Fruit fly (Drosophila melanogaster) whole organism, embryonic: ENCODE measurements around the gene CG10226.

Source experiments
- B-H2 ChIP-seq: fragments of 200-800 bp; sonication (Bioruptor generic); optimal IDR thresholded peaks from 2 replicates; lab custom pipeline; 2018; ENCODE audit warnings: missing biosample characterization, mild to moderate bottlenecking, missing genetic modification characterization
- CG10267 ChIP-seq: fragments of 200-800 bp; sonication (Bioruptor generic); optimal IDR thresholded peaks from 2 replicates; lab custom pipeline; 2018; ENCODE audit warnings: missing biosample characterization, mild to moderate bottlenecking, missing genetic modification characterization, moderate library complexity
- CG10274 ChIP-seq: fragments of 200-800 bp; sonication (Bioruptor generic); optimal IDR thresholded peaks from 3 replicates; lab custom pipeline; 2017; ENCODE audit warnings: missing biosample characterization, mild to moderate bottlenecking, missing genetic modification characterization
- CG12071 ChIP-seq: fragments of 200-800 bp; sonication (Bioruptor generic); optimal IDR thresholded peaks from 3 replicates; lab custom pipeline; 2018; ENCODE audit warnings: missing biosample characterization, mild to moderate bottlenecking, missing genetic modification characterization
- CG12236 ChIP-seq: fragments of 200-800 bp; sonication (Bioruptor generic); optimal IDR thresholded peaks from 2 replicates; lab custom pipeline; 2016; ENCODE audit warnings: missing biosample characterization, missing genetic modification characterization
- CG12942 ChIP-seq: fragments of 200-800 bp; sonication (Bioruptor generic); optimal IDR thresholded peaks from 3 replicates; lab custom pipeline; 2016; ENCODE audit warnings: missing biosample characterization, missing genetic modification characterization
- CG13287 ChIP-seq: fragments of 200-800 bp; sonication (Bioruptor generic); IDR thresholded peaks from 2 replicates; pipeline ENCODE4 v1.3.6; 2022; ENCODE audit warnings: missing biosample characterization, missing genetic modification characterization; ENCODE audit not compliant: partially characterized antibody
- CG14965 ChIP-seq: fragments of 200-800 bp; sonication (Bioruptor generic); optimal IDR thresholded peaks from 2 replicates; lab custom pipeline; 2016; ENCODE audit warnings: missing biosample characterization, missing genetic modification characterization, borderline replicate concordance
- CG15073 ChIP-seq: fragments of 200-800 bp; sonication (Bioruptor generic); optimal IDR thresholded peaks from 2 replicates; lab custom pipeline; 2016; ENCODE audit warnings: missing biosample characterization, missing genetic modification characterization
- CG1603 ChIP-seq: fragments of 200-800 bp; sonication (Bioruptor generic); optimal IDR thresholded peaks from 2 replicates; lab custom pipeline; 2019; ENCODE audit warnings: missing biosample characterization, mild to moderate bottlenecking, missing genetic modification characterization, moderate library complexity
- CG18011 ChIP-seq: fragments of 200-800 bp; sonication (Bioruptor generic); optimal IDR thresholded peaks from 2 replicates; lab custom pipeline; 2017; ENCODE audit warnings: missing biosample characterization, missing genetic modification characterization, mild to moderate bottlenecking, moderate library complexity, missing genotype
- CG4282 ChIP-seq: fragments of 200-800 bp; sonication (Bioruptor generic); optimal IDR thresholded peaks from 2 replicates; lab custom pipeline; 2016; ENCODE audit warnings: missing biosample characterization, missing genetic modification characterization
- CG6689 ChIP-seq: fragments of 200-800 bp; sonication (Bioruptor generic); IDR thresholded peaks from 2 replicates; pipeline ENCODE4 v1.3.6; 2022; ENCODE audit warnings: missing biosample characterization, missing genetic modification characterization
- CG6765 ChIP-seq: fragments of 200-800 bp; sonication (Bioruptor generic); optimal IDR thresholded peaks from 3 replicates; lab custom pipeline; 2017; ENCODE audit warnings: missing biosample characterization, mild to moderate bottlenecking, missing genetic modification characterization
- D ChIP-seq, 2 experiments: fragments of 200-800 bp in 1 of 2; fragments of >200 bp in 1 of 2; sonication (Bioruptor generic) in 1 of 2; optimal IDR thresholded peaks; 2 replicates in 1 of 2; 3 replicates in 1 of 2; lab custom pipeline; 2017; ENCODE audit warnings: mild to moderate bottlenecking in 1 of 2, missing biosample characterization in 1 of 2, missing genetic modification characterization in 1 of 2, missing genetic modification reagents in 1 of 2
- Dbx ChIP-seq: fragments of 200-800 bp; sonication (Bioruptor generic); IDR thresholded peaks from 3 replicates; pipeline ENCODE4 v1.3.6; 2022; ENCODE audit warnings: missing biosample characterization, missing genetic modification characterization
- Deaf1 ChIP-seq: fragments of 200-800 bp; optimal IDR thresholded peaks from 3 replicates; lab custom pipeline; 2019; ENCODE audit warnings: missing biosample characterization, mild to moderate bottlenecking, missing genetic modification characterization, moderate library complexity
- ERR ChIP-seq: fragments of 200-800 bp; sonication (Bioruptor generic); optimal IDR thresholded peaks from 2 replicates; lab custom pipeline; 2016; ENCODE audit warnings: missing biosample characterization, missing genetic modification characterization
- Fer2 ChIP-seq: fragments of 200-800 bp; sonication (Bioruptor generic); optimal IDR thresholded peaks from 2 replicates; lab custom pipeline; 2018; ENCODE audit warnings: missing biosample characterization, mild to moderate bottlenecking, missing genetic modification characterization, moderate library complexity
- Hand ChIP-seq: fragments of 200-800 bp; sonication (Bioruptor generic); optimal IDR thresholded peaks from 2 replicates; lab custom pipeline; 2017; ENCODE audit warnings: mild to moderate bottlenecking, missing biosample characterization, missing genetic modification reagents, missing genetic modification characterization
- MTF-1 ChIP-seq: fragments of 200-800 bp; sonication (Bioruptor generic); optimal IDR thresholded peaks from 2 replicates; lab custom pipeline; 2018; ENCODE audit warnings: missing biosample characterization, mild to moderate bottlenecking, missing genetic modification characterization, borderline replicate concordance
- Med ChIP-seq: fragments of 200-800 bp; sonication (Bioruptor generic); peaks from one replicate; lab custom pipeline; 2016; ENCODE audit warnings: missing biosample characterization, missing genetic modification characterization, mild to moderate bottlenecking, inconsistent platforms, moderate library complexity
- NC2β ChIP-seq: fragments of 200-800 bp; sonication (Bioruptor generic); optimal IDR thresholded peaks from 2 replicates; lab custom pipeline; 2016; ENCODE audit warnings: missing biosample characterization, missing genetic modification characterization
- Nf-YC ChIP-seq: fragments of 200-800 bp; optimal IDR thresholded peaks from 3 replicates; lab custom pipeline; 2019; ENCODE audit warnings: missing biosample characterization, mild to moderate bottlenecking, missing genetic modification characterization, moderate library complexity
- Xbp1 ChIP-seq: fragments of 200-800 bp; sonication (Bioruptor generic); optimal IDR thresholded peaks from 3 replicates; lab custom pipeline; 2016; ENCODE audit warnings: missing biosample characterization, mild to moderate bottlenecking, missing genetic modification characterization
- ab ChIP-seq: fragments of 200-800 bp; sonication (Bioruptor generic); optimal IDR thresholded peaks from 2 replicates; lab custom pipeline; 2016; ENCODE audit warnings: missing biosample characterization, missing genetic modification characterization
- abd-A ChIP-seq: fragments of 200-800 bp; sonication (Bioruptor generic); optimal IDR thresholded peaks from 3 replicates; lab custom pipeline; 2019; ENCODE audit warnings: missing biosample characterization, mild to moderate bottlenecking, missing genetic modification characterization, moderate library complexity
- ac ChIP-seq: fragments of 200-800 bp; sonication (Bioruptor generic); optimal IDR thresholded peaks from 3 replicates; lab custom pipeline; 2017; ENCODE audit warnings: missing biosample characterization, mild to moderate bottlenecking, missing genetic modification characterization
- ato ChIP-seq: fragments of 200-800 bp; sonication (Bioruptor generic); IDR thresholded peaks from 2 replicates; pipeline ENCODE4 v1.3.6; 2022; ENCODE audit warnings: missing biosample characterization, missing genetic modification characterization; ENCODE audit not compliant: partially characterized antibody
- bcd ChIP-seq: fragments of 200-800 bp; sonication (Bioruptor generic); optimal IDR thresholded peaks from 2 replicates; lab custom pipeline; 2017; ENCODE audit warnings: missing biosample characterization, mild to moderate bottlenecking, missing genetic modification characterization
- chn ChIP-seq: fragments of 200-800 bp; sonication (Bioruptor generic); optimal IDR thresholded peaks from 2 replicates; lab custom pipeline; 2016; ENCODE audit warnings: missing biosample characterization, missing genetic modification characterization
- croc ChIP-seq: fragments of 200-800 bp; sonication (Bioruptor generic); conservative IDR thresholded peaks from 3 replicates; pipeline ENCODE4 v1.3.6; 2022; ENCODE audit warnings: missing biosample characterization, missing genetic modification characterization
- grau ChIP-seq: fragments of 200-800 bp; optimal IDR thresholded peaks from 3 replicates; lab custom pipeline; 2019; ENCODE audit warnings: missing biosample characterization, mild to moderate bottlenecking, missing genetic modification characterization, moderate library complexity
- gsb-n ChIP-seq: fragments of 200-800 bp; sonication (Bioruptor generic); optimal IDR thresholded peaks from 3 replicates; lab custom pipeline; 2018; ENCODE audit warnings: missing biosample characterization, mild to moderate bottlenecking, missing genetic modification characterization
- hkb ChIP-seq, 2 experiments: fragments of 200-800 bp in 1 of 2; fragments of >200 bp in 1 of 2; sonication (Bioruptor generic) in 1 of 2; IDR thresholded peaks in 1 of 2; optimal IDR thresholded peaks in 1 of 2; 2 replicates each; pipeline versions ENCODE4 v1.3.6 to Lab custom; 2017 to 2022; ENCODE audit warnings: missing biosample characterization in 1 of 2, missing genetic modification characterization in 1 of 2
- kah ChIP-seq: fragments of 200-800 bp; sonication (Bioruptor generic); optimal IDR thresholded peaks from 2 replicates; lab custom pipeline; 2018; ENCODE audit warnings: missing biosample characterization, mild to moderate bottlenecking, missing genetic modification characterization
- kay ChIP-seq: fragments of 200-800 bp; sonication (Bioruptor generic); optimal IDR thresholded peaks from 2 replicates; lab custom pipeline; 2016; ENCODE audit warnings: missing biosample characterization, missing genetic modification characterization
- lola ChIP-seq, 3 experiments: fragments of >200 bp in 2 of 3; fragments of 200-800 bp in 1 of 3; sonication (Bioruptor generic) in 1 of 3; optimal IDR thresholded peaks; 2 replicates each; lab custom pipeline; 2017 to 2019; ENCODE audit warnings: missing biosample characterization in 3 of 3, missing genetic modification characterization in 3 of 3, mild to moderate bottlenecking in 1 of 3, moderate library complexity in 1 of 3
- mam ChIP-seq: fragments of 200-800 bp; sonication (Bioruptor generic); optimal IDR thresholded peaks from 3 replicates; lab custom pipeline; 2016; ENCODE audit warnings: missing biosample characterization, missing genetic modification characterization
- nmo ChIP-seq: fragments of 200-800 bp; sonication (Bioruptor generic); optimal IDR thresholded peaks from 2 replicates; lab custom pipeline; 2018; ENCODE audit warnings: missing biosample characterization, mild to moderate bottlenecking, missing genetic modification characterization, moderate library complexity
- pho ChIP-seq: fragments of 200-800 bp; sonication (Bioruptor generic); optimal IDR thresholded peaks from 2 replicates; lab custom pipeline; 2016; ENCODE audit warnings: missing biosample characterization, missing genetic modification characterization
- pros ChIP-seq: fragments of 200-800 bp; sonication (Bioruptor generic); optimal IDR thresholded peaks from 3 replicates; lab custom pipeline; 2019; ENCODE audit warnings: missing biosample characterization, mild to moderate bottlenecking, missing genetic modification characterization, moderate library complexity
- trh ChIP-seq: fragments of 200-800 bp; sonication (Bioruptor generic); optimal IDR thresholded peaks from 2 replicates; lab custom pipeline; 2016; ENCODE audit warnings: missing biosample characterization, missing genetic modification characterization

CG10226 gene

dm6 chr3L:6217212-6217611 is 22.7 kb downstream of the CG10226 start (continued):
- TF ChIP-seq CG12071 (GFP tag; lab: Kevin White, UChicago) = peak; percentile 5
- peak; percentile 75 for TF ChIP-seq CG6689
- peak; percentile 77 for TF ChIP-seq grau (tag; lab: Kevin White, UChicago)
- TF ChIP-seq trh (GFP tag; lab: Kevin White, UChicago) = peak; percentile 19
- TF ChIP-seq CG10267 = peak; percentile 80
- TF ChIP-seq CG10274 (GFP tag; lab: Kevin White, UChicago) = no peak
- peak; percentile 87 for TF ChIP-seq nmo (GFP tag; lab: Kevin White, UChicago)
- TF ChIP-seq CG1603 (tag; lab: Kevin White, UChicago) = no peak
- TF ChIP-seq kah = peak; percentile 16
- no peak for TF ChIP-seq pho
- TF ChIP-seq Fer2 (tag; lab: Kevin White, UChicago) = no peak
- peak; percentile 69 for TF ChIP-seq Med (GFP tag; lab: Kevin White, UChicago)
- TF ChIP-seq MTF-1 (GFP tag; lab: Kevin White, UChicago) = peak; percentile 9
- no peak for TF ChIP-seq CG13287 (GFP tag; lab: Robert Waterston, UW)
- peak in 1 of 3 experiments; percentile 90 for TF ChIP-seq lola (GFP tag; optimal IDR thresholded peaks at IDR 0.05; lab: Kevin White, UChicago)
- no peak for TF ChIP-seq NC2β
- no peak for TF ChIP-seq pros
- TF ChIP-seq Hand (GFP tag; lab: Kevin White, UChicago) = no peak
- TF ChIP-seq ERR (GFP tag; lab: Kevin White, UChicago) = no peak
- no peak for TF ChIP-seq CG18011 (GFP tag; lab: Kevin White, UChicago)
- no peak for TF ChIP-seq Deaf1 (tag; lab: Kevin White, UChicago)
- TF ChIP-seq ato (GFP tag; lab: Robert Waterston, UW) = no peak
- no peak for TF ChIP-seq CG15073 (GFP tag; lab: Kevin White, UChicago)
- TF ChIP-seq CG12236 (GFP tag; lab: Kevin White, UChicago) = peak; percentile 28
- TF ChIP-seq hkb (optimal IDR thresholded peaks at IDR 0.05; lab: Kevin White, UChicago) = no peak
- peak; percentile 53; the same call in 1 of the 2 replicates for TF ChIP-seq hkb (GFP tag; IDR thresholded peaks at IDR 0.05; lab: Robert Waterston, UW)
- TF ChIP-seq CG6765 = no peak
- peak; percentile 68 for TF ChIP-seq Xbp1 (GFP tag; lab: Kevin White, UChicago)
- TF ChIP-seq chn (GFP tag; lab: Kevin White, UChicago) = peak; percentile 45
- TF ChIP-seq kay (GFP tag; lab: Kevin White, UChicago) = no peak
- peak; percentile 26 for TF ChIP-seq CG12942 (GFP tag; lab: Kevin White, UChicago)
- no peak for TF ChIP-seq D (optimal IDR thresholded peaks at IDR 0.05; lab: Kevin White, UChicago)
- peak; percentile 64 for TF ChIP-seq D (GFP tag; optimal IDR thresholded peaks at IDR 0.05; lab: Kevin White, UChicago)
- TF ChIP-seq ab (GFP tag; lab: Kevin White, UChicago) = no peak
- TF ChIP-seq gsb-n (tag; lab: Kevin White, UChicago) = peak; percentile 84
- TF ChIP-seq CG4282 (GFP tag; lab: Kevin White, UChicago) = no peak
- TF ChIP-seq Nf-YC (tag; lab: Kevin White, UChicago) = no peak
- TF ChIP-seq bcd = peak; percentile 36
- TF ChIP-seq croc = peak; percentile 35; the same call in 1 of the 3 replicates
- TF ChIP-seq mam (GFP tag; lab: Kevin White, UChicago) = no peak
- TF ChIP-seq Dbx (GFP tag; lab: Robert Waterston, UW) = no peak
- no peak for TF ChIP-seq B-H2 (GFP tag; lab: Kevin White, UChicago)
- no peak for TF ChIP-seq ac
- TF ChIP-seq abd-A (tag; lab: Kevin White, UChicago) = no peak
- TF ChIP-seq CG14965 (GFP tag; lab: Kevin White, UChicago) = no peak
